Worm (Caenorhabditis elegans) whole organism, mixed stage, embryonic: Measurements from ENCODE around the gene F21H12.3.

Experiments used
- mep-1 ChIP-seq: fragments of 150-350 bp; optimal IDR thresholded peaks from 2 replicates; lab custom pipeline; 2017; ENCODE audit warnings: missing biosample characterization, missing genetic modification reagents, missing genetic modification characterization, inconsistent platforms
- nhr-237 ChIP-seq: fragments of 150-350 bp; optimal IDR thresholded peaks from 2 replicates; lab custom pipeline; 2014; ENCODE audit warnings: missing biosample characterization, missing genetic modification characterization
- snpc-4 ChIP-seq: fragments of 150-350 bp; optimal IDR thresholded peaks from 2 replicates; lab custom pipeline; 2014; ENCODE audit warnings: missing biosample characterization, missing genetic modification characterization
- ztf-11 ChIP-seq: fragments of 150-350 bp; optimal IDR thresholded peaks from 2 replicates; lab custom pipeline; 2014; ENCODE audit warnings: missing biosample characterization, missing genetic modification characterization

DNA sequence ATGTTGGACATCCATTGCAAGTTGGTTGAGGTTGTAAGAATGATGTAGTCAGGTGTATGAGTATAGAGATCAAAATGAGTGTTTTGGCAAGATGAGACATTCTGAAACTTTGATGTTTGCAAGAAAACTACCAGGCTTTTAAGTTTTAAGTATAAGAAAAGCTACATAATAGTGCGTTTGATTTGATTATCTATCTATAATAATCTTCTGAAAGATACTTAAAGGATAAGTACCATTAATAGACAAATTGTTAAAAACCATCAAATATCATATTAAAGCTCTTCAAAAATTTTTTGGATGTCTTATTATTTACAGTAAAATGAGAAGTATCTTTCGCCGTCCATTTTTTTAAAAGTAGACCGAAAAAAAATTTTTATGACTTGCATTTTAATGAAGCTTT is 39.6 kb upstream of the F21H12.3 start, which contains the start of gene R12C12.10:
- no peak for TF ChIP-seq ztf-11 (tag; lab: Kevin White, UChicago)
- TF ChIP-seq mep-1: no peak
- no peak for TF ChIP-seq nhr-237 (tag; lab: Kevin White, UChicago)
- TF ChIP-seq snpc-4 (tag; lab: Kevin White, UChicago): no peak
